Worm (Caenorhabditis elegans) whole organism, L3 larva: ENCODE measurements around the gene spp-19.

Experiments
- R02D3.7 ChIP-seq: fragments of 150-350 bp; optimal IDR thresholded peaks from 2 replicates; lab custom pipeline; 2014; ENCODE audit warnings: missing biosample characterization, missing genetic modification characterization
- ZK546.5 ChIP-seq: sonication (generic microtip); optimal IDR thresholded peaks from 2 replicates; lab custom pipeline; 2017; ENCODE audit warnings: missing biosample characterization, missing genetic modification characterization
- aly-2 ChIP-seq: fragments of 150-350 bp; optimal IDR thresholded peaks from 2 replicates; lab custom pipeline; 2014; ENCODE audit warnings: missing biosample characterization, missing genetic modification characterization
- ama-1 ChIP-seq: fragments of 150-350 bp; optimal IDR thresholded peaks from 2 replicates; lab custom pipeline; 2018
- ceh-16 ChIP-seq: sonication (generic microtip); optimal IDR thresholded peaks from 2 replicates; lab custom pipeline; 2017; ENCODE audit warnings: missing biosample characterization, missing genetic modification characterization
- ceh-28 ChIP-seq: fragments of 150-350 bp; optimal IDR thresholded peaks from 2 replicates; lab custom pipeline; 2014; ENCODE audit warnings: missing biosample characterization, missing genetic modification reagents, missing genetic modification characterization
- ceh-82 ChIP-seq: fragments of 150-350 bp; optimal IDR thresholded peaks from 2 replicates; lab custom pipeline; 2014; ENCODE audit warnings: missing biosample characterization, missing genetic modification characterization
- ceh-9 ChIP-seq: sonication (generic microtip); optimal IDR thresholded peaks from 2 replicates; lab custom pipeline; 2018; ENCODE audit warnings: missing biosample characterization, missing genetic modification characterization
- daf-12 ChIP-seq: fragments of 150-350 bp; optimal IDR thresholded peaks from 2 replicates; lab custom pipeline; 2014; ENCODE audit warnings: missing biosample characterization, missing genetic modification reagents, missing genetic modification characterization
- egl-27 ChIP-seq: sonication (generic microtip); optimal IDR thresholded peaks from 4 replicates; lab custom pipeline; 2017; ENCODE audit warnings: missing biosample characterization, missing genetic modification reagents, missing genetic modification characterization
- egl-5 ChIP-seq: fragments of 150-350 bp; optimal IDR thresholded peaks from 2 replicates; lab custom pipeline; 2017; ENCODE audit warnings: missing biosample characterization, missing genetic modification reagents, missing genetic modification characterization, inconsistent platforms
- elt-1 ChIP-seq: fragments of 150-350 bp; optimal IDR thresholded peaks from 2 replicates; lab custom pipeline; 2014; ENCODE audit warnings: missing biosample characterization, missing genetic modification characterization
- elt-2 ChIP-seq: sonication (generic microtip); optimal IDR thresholded peaks from 2 replicates; lab custom pipeline; 2016; ENCODE audit warnings: missing genetic modification reagents, mild to moderate bottlenecking, missing genetic modification characterization, missing compliant biosample characterization
- elt-3 ChIP-seq, 3 experiments: fragments of 150-350 bp in 1 of 3; sonication (generic microtip) in 2 of 3; optimal IDR thresholded peaks; 2 replicates in 2 of 3; 4 replicates in 1 of 3; lab custom pipeline; 2014 to 2017; ENCODE audit warnings: missing biosample characterization in 3 of 3, missing genetic modification characterization in 3 of 3
- eor-1 ChIP-seq, 2 experiments: fragments of 150-350 bp; optimal IDR thresholded peaks; 2 replicates each; lab custom pipeline; 2014 to 2018; ENCODE audit warnings: missing biosample characterization in 2 of 2, missing genetic modification characterization in 2 of 2
- fkh-2 ChIP-seq: fragments of 150-350 bp; optimal IDR thresholded peaks from 2 replicates; lab custom pipeline; 2014; ENCODE audit warnings: missing biosample characterization, missing genetic modification reagents, missing genetic modification characterization
- fos-1 ChIP-seq: fragments of 150-350 bp; optimal IDR thresholded peaks from 2 replicates; lab custom pipeline; 2014; ENCODE audit warnings: missing biosample characterization, missing genetic modification characterization
- hmg-11 ChIP-seq: sonication (generic microtip); optimal IDR thresholded peaks from 2 replicates; lab custom pipeline; 2016; ENCODE audit warnings: missing genetic modification characterization, missing compliant biosample characterization
- lin-15B ChIP-seq: fragments of 150-350 bp; optimal IDR thresholded peaks from 2 replicates; lab custom pipeline; 2014; ENCODE audit warnings: missing biosample characterization, missing genetic modification characterization
- lin-39 ChIP-seq: fragments of 150-350 bp; optimal IDR thresholded peaks from 2 replicates; lab custom pipeline; 2018; ENCODE audit warnings: missing biosample characterization, missing genetic modification reagents, missing genetic modification characterization
- lsy-12 ChIP-seq: sonication (generic microtip); optimal IDR thresholded peaks from 2 replicates; lab custom pipeline; 2016; ENCODE audit warnings: mild to moderate bottlenecking, missing genetic modification characterization, missing compliant biosample characterization
- mdl-1 ChIP-seq: fragments of 150-350 bp; optimal IDR thresholded peaks from 2 replicates; lab custom pipeline; 2014; ENCODE audit warnings: missing biosample characterization, missing genetic modification characterization
- nfya-1 ChIP-seq: sonication (generic microtip); optimal IDR thresholded peaks from 2 replicates; lab custom pipeline; 2017; ENCODE audit warnings: missing genetic modification characterization, mild to moderate bottlenecking, missing compliant biosample characterization, antibody characterized with exemption, moderate library complexity; ENCODE audit not compliant: insufficient read depth
- nhr-11 ChIP-seq: fragments of 150-350 bp; optimal IDR thresholded peaks from 2 replicates; lab custom pipeline; 2014; ENCODE audit warnings: missing biosample characterization, missing genetic modification characterization
- nhr-12 ChIP-seq: fragments of 150-350 bp; optimal IDR thresholded peaks from 2 replicates; lab custom pipeline; 2014; ENCODE audit warnings: missing biosample characterization, missing genetic modification characterization
- nhr-237 ChIP-seq: fragments of 150-350 bp; optimal IDR thresholded peaks from 2 replicates; lab custom pipeline; 2014; ENCODE audit warnings: missing biosample characterization, missing genetic modification characterization
- nhr-25 ChIP-seq: sonication (generic microtip); optimal IDR thresholded peaks from 2 replicates; lab custom pipeline; 2017; ENCODE audit warnings: missing biosample characterization, missing genetic modification characterization
- nhr-28 ChIP-seq: fragments of 150-350 bp; optimal IDR thresholded peaks from 2 replicates; lab custom pipeline; 2014; ENCODE audit warnings: missing biosample characterization, missing genetic modification characterization
- nhr-67 ChIP-seq: fragments of 150-350 bp; optimal IDR thresholded peaks from 2 replicates; lab custom pipeline; 2014; ENCODE audit warnings: missing biosample characterization, missing genetic modification characterization
- nhr-77 ChIP-seq: fragments of 150-350 bp; optimal IDR thresholded peaks from 2 replicates; lab custom pipeline; 2014; ENCODE audit warnings: missing biosample characterization, missing genetic modification characterization
- pha-4 ChIP-seq: fragments of 150-350 bp; optimal IDR thresholded peaks from 2 replicates; lab custom pipeline; 2014; ENCODE audit warnings: missing biosample characterization, missing genetic modification reagents, missing genetic modification characterization
- pqm-1 ChIP-seq: fragments of 150-350 bp; optimal IDR thresholded peaks from 2 replicates; lab custom pipeline; 2017; ENCODE audit warnings: missing biosample characterization, missing genetic modification characterization, inconsistent platforms
- sea-2 ChIP-seq: fragments of 150-350 bp; sonication (generic microtip); optimal IDR thresholded peaks from 4 replicates; lab custom pipeline; 2014; ENCODE audit warnings: missing biosample characterization, missing genetic modification reagents, missing genetic modification characterization
- skn-1 ChIP-seq: fragments of 150-350 bp; optimal IDR thresholded peaks from 2 replicates; lab custom pipeline; 2014; ENCODE audit warnings: missing biosample characterization, missing genetic modification characterization
- snpc-4 ChIP-seq: fragments of 150-350 bp; optimal IDR thresholded peaks from 2 replicates; lab custom pipeline; 2014; ENCODE audit warnings: missing biosample characterization, missing genetic modification characterization
- tbx-2 ChIP-seq: sonication (generic microtip); optimal IDR thresholded peaks from 2 replicates; lab custom pipeline; 2016; ENCODE audit warnings: mild to moderate bottlenecking, missing genetic modification characterization, missing compliant biosample characterization
- unc-39 ChIP-seq: sonication (generic microtip); optimal IDR thresholded peaks from 4 replicates; lab custom pipeline; 2017; ENCODE audit warnings: missing biosample characterization, missing genetic modification characterization
- unc-62 ChIP-seq: fragments of 150-350 bp; sonication (generic microtip); optimal IDR thresholded peaks from 4 replicates; lab custom pipeline; 2014; ENCODE audit warnings: missing biosample characterization, missing genetic modification reagents, missing genetic modification characterization
- zag-1 ChIP-seq: fragments of 150-350 bp; optimal IDR thresholded peaks from 2 replicates; lab custom pipeline; 2014; ENCODE audit warnings: missing biosample characterization, missing genetic modification characterization
- ztf-11 ChIP-seq: fragments of 150-350 bp; optimal IDR thresholded peaks from 2 replicates; lab custom pipeline; 2014; ENCODE audit warnings: missing biosample characterization, missing genetic modification characterization
- ztf-4 ChIP-seq: fragments of 150-350 bp; optimal IDR thresholded peaks from 2 replicates; lab custom pipeline; 2014; ENCODE audit warnings: missing biosample characterization, missing genetic modification characterization

Gene spp-19

ce11 chrV:6517305-6518224 lies 43.9 kb downstream of the spp-19 start (continued):
- TF ChIP-seq nhr-77 (no peak), ztf-4 (tag; lab: Kevin White, UChicago) (no peak), nhr-67 (no peak), hmg-11 (tag; lab: Kevin White, UChicago) (no peak), lin-15B (no peak), R02D3.7 (tag; lab: Kevin White, UChicago) (no peak), ceh-9 (no peak), unc-62 (GFP tag; lab: Kevin White, UChicago) (no peak), fkh-2 (tag; lab: Kevin White, UChicago) (no peak), egl-27 (tag; lab: Kevin White, UChicago) (no peak), pha-4 (tag; lab: Kevin White, UChicago) (peak; percentile 72), pqm-1 (tag; lab: Kevin White, UChicago) (peak; percentile 18), sea-2 (GFP tag; lab: Kevin White, UChicago) (no peak), eor-1 (tag; optimal IDR thresholded peaks at IDR 0.05; lab: Kevin White, UChicago) (no peak), lsy-12 (no peak)

ce11 chrV:6516491-6517304 lies 44.8 kb downstream of the spp-19 start, which contains the start of gene mdh-1:
mdh-1 (minus strand) TSS chrV:6516526.
- TF ChIP-seq pha-4 (tag; lab: Kevin White, UChicago), result peak; percentile 70
- peak; percentile 31 for TF ChIP-seq hmg-11 (tag; lab: Kevin White, UChicago)
- no peak for TF ChIP-seq zag-1
- TF ChIP-seq elt-2 (tag; lab: Kevin White, UChicago), result peak; percentile 30
- TF ChIP-seq ceh-28, result peak; percentile 55
- no peak for TF ChIP-seq nhr-237 (tag; lab: Kevin White, UChicago)
- TF ChIP-seq nfya-1 (tag; lab: Kevin White, UChicago), result peak; percentile 10
- no peak for TF ChIP-seq elt-3 (tag; optimal IDR thresholded peaks at IDR 0.05; lab: Kevin White, UChicago)
- peak; percentile 21 for TF ChIP-seq snpc-4 (tag; lab: Kevin White, UChicago)
- TF ChIP-seq nhr-25 (tag; lab: Kevin White, UChicago), result no peak
- peak; percentile 38 for TF ChIP-seq lin-15B
- no peak for TF ChIP-seq ama-1 (lab: Kevin White, UChicago)

ce11 chrV:6515344-6515743 lies 46.1 kb downstream of the spp-19 start:
- no peak for TF ChIP-seq ZK546.5 (tag; lab: Kevin White, UChicago)
- no peak for TF ChIP-seq fos-1 (tag; lab: Kevin White, UChicago)
- no peak for TF ChIP-seq daf-12 (tag; lab: Kevin White, UChicago)
- no peak for TF ChIP-seq ceh-9
- no peak for TF ChIP-seq nhr-237 (tag; lab: Kevin White, UChicago)
- no peak for TF ChIP-seq unc-62 (GFP tag; lab: Kevin White, UChicago)
- TF ChIP-seq ceh-28, result no peak
- no peak for TF ChIP-seq ceh-16 (tag; lab: Kevin White, UChicago)
- no peak for TF ChIP-seq sea-2 (GFP tag; lab: Kevin White, UChicago)
- TF ChIP-seq nfya-1 (tag; lab: Kevin White, UChicago), result no peak
- no peak for TF ChIP-seq egl-5 (tag; lab: Kevin White, UChicago)
- TF ChIP-seq pha-4 (tag; lab: Kevin White, UChicago), result no peak
- no peak for TF ChIP-seq mdl-1 (tag; lab: Kevin White, UChicago)
- TF ChIP-seq nhr-12 (tag; lab: Kevin White, UChicago), result no peak

ce11 chrV:6514887-6515324 lies 46.6 kb downstream of the spp-19 start, which contains the start of gene dpy-11:
dpy-11 (minus strand) TSS chrV:6515240.
- TF ChIP-seq lin-39 (tag; lab: Kevin White, UChicago), result peak; percentile 24
- no peak for TF ChIP-seq ztf-11
- no peak for TF ChIP-seq nhr-11 (tag; lab: Kevin White, UChicago)
- TF ChIP-seq fos-1 (tag; lab: Kevin White, UChicago), result no peak
- no peak for TF ChIP-seq fkh-2 (tag; lab: Kevin White, UChicago)
- no peak for TF ChIP-seq elt-1
- TF ChIP-seq nfya-1 (tag; lab: Kevin White, UChicago), result peak; percentile 14
- no peak for TF ChIP-seq egl-27 (tag; lab: Kevin White, UChicago)
- no peak for TF ChIP-seq aly-2
- no peak for TF ChIP-seq zag-1
- peak; percentile 66 for TF ChIP-seq nhr-25 (tag; lab: Kevin White, UChicago)
- TF ChIP-seq ceh-82, result no peak
- no peak for TF ChIP-seq nhr-28 (tag; lab: Kevin White, UChicago)
- TF ChIP-seq hmg-11 (tag; lab: Kevin White, UChicago), result no peak
- peak; percentile 46 for TF ChIP-seq lsy-12
- no peak for TF ChIP-seq ceh-16 (tag; lab: Kevin White, UChicago)
- TF ChIP-seq egl-5 (tag; lab: Kevin White, UChicago), result peak; percentile 52
- TF ChIP-seq nhr-67, result no peak
- no peak for TF ChIP-seq skn-1
- TF ChIP-seq ama-1 (lab: Kevin White, UChicago), result peak; percentile 99
- no peak for TF ChIP-seq eor-1 (tag; optimal IDR thresholded peaks at IDR 0.05; lab: Kevin White, UChicago)
- no peak for TF ChIP-seq sea-2 (GFP tag; lab: Kevin White, UChicago)
- TF ChIP-seq mdl-1 (tag; lab: Kevin White, UChicago), result no peak
- peak; percentile 43 for TF ChIP-seq tbx-2 (tag; lab: Kevin White, UChicago)
- TF ChIP-seq nhr-77, result no peak
- no peak for TF ChIP-seq unc-39 (tag; lab: Kevin White, UChicago)
